Fruit fly (Drosophila melanogaster): ENCODE measurements around the gene Aduk.
A peak's percentile ranks its signal among the peaks of the same experiment; 100 is the strongest.

Gene Aduk

DNA sequence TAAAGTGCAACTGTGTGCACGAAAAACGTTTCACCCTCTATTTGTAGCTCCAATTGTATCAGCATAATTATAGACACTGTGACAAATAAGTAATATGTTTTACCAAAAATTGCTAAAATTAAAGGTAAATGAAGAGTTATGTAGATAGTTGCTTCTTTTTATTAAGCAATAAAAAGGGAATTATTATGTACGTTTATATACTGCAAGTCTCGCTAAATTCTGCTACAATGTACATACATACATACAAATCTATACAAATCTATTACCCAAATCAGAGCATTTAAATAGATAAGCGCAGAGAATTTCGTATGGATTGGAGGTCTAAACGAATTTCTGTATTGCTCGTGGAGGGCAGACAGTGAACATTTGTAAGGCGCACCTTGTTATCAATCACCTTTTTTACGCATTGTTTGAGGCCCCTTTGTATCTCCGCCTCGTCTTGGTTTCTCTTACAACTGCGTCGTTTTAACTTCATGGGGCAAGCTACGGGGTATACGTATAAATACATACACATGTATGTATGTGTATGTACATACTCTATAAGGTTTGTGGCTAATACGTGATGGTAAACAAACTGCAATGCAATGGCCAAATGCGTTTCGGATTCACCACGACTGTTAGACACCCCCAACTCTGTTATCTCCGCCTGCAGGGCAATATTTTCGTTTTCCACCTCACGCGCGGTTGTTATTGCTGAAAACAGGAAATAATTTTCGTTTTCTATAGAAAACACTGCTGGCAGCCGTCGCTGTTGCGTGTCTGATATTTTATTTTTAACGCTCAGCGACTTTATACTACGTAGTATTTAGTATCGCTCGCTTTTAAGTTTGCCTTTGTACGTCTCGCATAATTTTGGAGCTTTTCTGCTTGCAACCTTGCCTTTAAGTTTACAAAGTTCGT, 4.9 kb upstream of the Aduk start:
- no peak for TF ChIP-seq CTCF (optimal IDR thresholded peaks at IDR 0.05)
- TF ChIP-seq CG8478 (optimal IDR thresholded peaks at IDR 0.05): no peak

dm6 chr3R:9338771-9339170, 4.3 kb upstream of the Aduk start:
- TF ChIP-seq CG8478 (optimal IDR thresholded peaks at IDR 0.05) (no peak), CTCF (optimal IDR thresholded peaks at IDR 0.05) (no peak)

DNA sequence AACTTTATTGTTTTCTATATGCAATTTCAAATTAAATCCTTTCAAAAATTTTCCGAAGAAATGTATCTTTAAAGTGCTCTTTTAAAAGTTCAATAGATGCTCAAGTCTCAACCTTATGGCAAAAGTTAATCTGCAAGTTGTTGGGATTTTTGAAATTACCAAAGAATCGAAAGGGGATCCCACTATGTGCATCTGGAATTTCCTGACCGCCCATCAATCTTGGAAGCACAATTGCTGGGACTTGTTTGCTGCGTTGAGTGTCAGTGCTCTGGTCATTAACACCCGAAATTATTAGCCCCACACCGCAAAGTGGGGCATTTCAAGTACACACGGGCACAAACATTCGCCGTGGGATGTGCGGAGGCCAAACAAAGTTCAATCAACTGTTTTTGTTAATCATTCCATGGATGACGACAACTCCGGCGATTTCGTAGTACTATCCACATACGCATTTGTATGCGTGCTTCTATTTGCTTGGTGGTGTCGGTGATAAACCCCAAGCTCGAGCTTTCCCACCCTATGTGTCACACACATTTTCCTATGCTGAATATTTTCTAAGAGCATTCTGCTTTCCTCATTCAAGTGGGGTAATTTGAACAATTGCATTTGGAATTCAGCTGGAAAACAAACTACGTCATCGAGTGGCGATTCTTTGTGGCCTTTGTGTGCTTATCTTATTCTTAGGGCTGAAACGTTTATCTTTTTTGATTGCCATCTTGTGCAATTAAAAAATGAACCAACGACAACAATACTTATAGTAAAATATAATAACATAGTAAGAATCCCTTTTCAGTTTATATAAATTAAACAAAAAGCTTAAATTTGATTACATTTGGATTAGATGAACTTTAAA, 3.1 kb upstream of the Aduk start:
- TF ChIP-seq CG8478 (optimal IDR thresholded peaks at IDR 0.05): no peak
- no peak for TF ChIP-seq CTCF (optimal IDR thresholded peaks at IDR 0.05)

DNA sequence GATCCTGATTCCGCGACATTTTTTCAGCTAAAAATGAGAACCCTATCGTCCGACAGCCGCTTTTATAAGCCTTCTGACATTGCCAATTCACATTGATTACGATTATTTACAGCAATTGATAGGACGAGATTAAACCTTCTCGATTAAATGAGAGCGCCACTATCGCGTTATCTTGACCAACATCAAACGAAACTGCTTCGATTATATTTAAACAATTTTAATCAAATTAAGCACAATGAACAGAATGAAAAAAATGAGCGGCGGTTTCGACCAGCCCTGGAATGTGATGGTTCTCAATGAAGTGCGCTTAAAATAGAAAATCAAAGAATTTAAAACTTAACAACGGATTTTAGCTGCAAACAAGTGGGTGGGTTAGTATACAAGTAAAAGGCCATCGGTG, 2.7 kb downstream of the Aduk start, which contains the start of gene CG16749:
TSS of gene CG16749 (minus strand) at position 25 of the 400 bp plus-strand sequence.
- no peak for TF ChIP-seq CG8478 (optimal IDR thresholded peaks at IDR 0.05)
- no peak for TF ChIP-seq CTCF (optimal IDR thresholded peaks at IDR 0.05)

DNA sequence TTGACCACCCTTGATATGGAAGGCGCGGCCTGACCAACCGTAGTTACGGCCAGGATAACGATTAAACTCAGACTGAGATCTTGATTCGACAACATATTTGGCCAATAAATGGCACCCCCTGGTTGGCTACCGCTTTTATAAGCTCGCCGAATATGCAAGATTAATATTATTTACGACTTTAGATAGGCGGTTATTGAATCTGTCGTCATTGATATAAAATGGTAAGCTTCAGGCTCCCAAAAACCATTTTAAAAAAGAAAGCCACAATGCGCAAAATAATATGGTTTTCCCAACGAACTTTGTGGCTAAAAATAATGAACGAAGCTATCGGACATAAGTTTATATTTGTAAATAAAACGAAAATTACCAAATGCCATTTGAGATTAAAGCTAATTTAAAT, 4.3 kb downstream of the Aduk start, which contains the start of gene CG12951:
TSS of gene CG12951 (minus strand) at position 101 of the 400 bp plus-strand sequence.
- TF ChIP-seq CTCF (optimal IDR thresholded peaks at IDR 0.05) (no peak), CG8478 (optimal IDR thresholded peaks at IDR 0.05) (no peak)

dm6 chr3R:9328812-9329211, 5.7 kb downstream of the Aduk start:
- TF ChIP-seq CTCF (optimal IDR thresholded peaks at IDR 0.05): peak; percentile 12 to 71
- TF ChIP-seq CG8478 (optimal IDR thresholded peaks at IDR 0.05): no peak

dm6 chr3R:9328411-9328810, 6.1 kb downstream of the Aduk start, which contains the start of gene CG8861:
Gene CG8861, minus strand, starts transcription at chr3R:9328511.
- TF ChIP-seq CG8478 (optimal IDR thresholded peaks at IDR 0.05): no peak
- no peak for TF ChIP-seq CTCF (optimal IDR thresholded peaks at IDR 0.05)

DNA sequence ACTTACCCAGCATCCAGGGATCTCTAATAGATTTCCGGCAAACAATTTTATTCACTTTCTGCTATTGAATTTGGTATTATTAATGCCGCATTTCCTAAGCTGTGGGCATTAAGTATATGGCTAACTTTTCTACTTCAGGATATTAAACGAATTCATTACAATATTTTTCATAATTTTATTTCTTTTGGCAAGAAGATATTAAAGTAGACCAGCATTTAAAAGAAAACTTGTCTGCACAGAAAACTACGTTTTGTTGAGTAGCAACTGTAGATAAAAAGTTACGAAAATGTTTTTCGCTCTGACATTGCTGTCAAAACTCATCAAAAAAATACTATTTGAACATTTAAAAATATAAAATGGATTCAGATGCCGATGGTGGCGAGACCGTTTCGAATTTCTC, 13.0 kb downstream of the Aduk start, which contains the start of gene HP1e:
TSS of gene HP1e (plus strand) at position 301 of the 400 bp plus-strand sequence.
- no peak for TF ChIP-seq CG8478 (optimal IDR thresholded peaks at IDR 0.05)
- TF ChIP-seq CTCF (optimal IDR thresholded peaks at IDR 0.05): no peak

DNA sequence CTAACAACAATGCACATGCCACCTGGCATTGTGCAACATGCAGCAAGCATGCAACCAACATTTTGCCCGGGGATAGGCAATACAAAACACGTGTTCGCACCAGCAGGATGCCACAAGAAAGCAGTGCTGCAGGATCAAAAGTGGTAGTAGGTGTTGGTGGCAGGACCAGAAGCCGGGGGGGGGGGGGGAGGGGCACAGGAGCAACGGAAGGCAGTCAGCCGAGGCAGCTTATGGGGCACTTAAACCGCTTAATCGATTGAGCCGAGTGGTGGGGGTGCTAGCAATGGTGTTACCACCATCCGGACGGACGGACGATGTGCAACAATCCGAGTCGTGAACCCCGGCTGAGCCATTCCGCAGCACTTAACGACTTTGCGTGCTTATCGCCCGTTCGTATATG, 37.4 kb downstream of the Aduk start:
- TF ChIP-seq CTCF (optimal IDR thresholded peaks at IDR 0.05): no peak
- no peak for TF ChIP-seq CG8478 (optimal IDR thresholded peaks at IDR 0.05)

DNA sequence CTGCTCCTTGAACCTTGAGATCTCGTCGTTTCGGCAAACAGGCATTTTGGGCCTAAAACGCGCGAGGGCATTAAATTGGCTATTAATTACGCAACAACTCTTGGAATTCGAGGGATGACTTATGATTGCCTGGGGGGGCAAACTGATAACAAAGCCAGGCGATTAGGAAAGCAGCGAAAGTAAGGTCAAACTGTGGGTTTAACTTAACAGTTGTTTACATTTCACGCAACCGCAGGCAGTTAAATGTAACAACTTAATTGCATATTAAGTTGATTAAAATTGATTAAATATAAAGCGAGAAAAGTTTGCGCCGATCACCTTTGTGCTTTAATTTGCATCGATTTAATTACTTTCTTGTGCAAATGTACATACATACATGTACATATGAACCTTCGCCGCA, 46.8 kb downstream of the Aduk start:
- TF ChIP-seq CG8478 (optimal IDR thresholded peaks at IDR 0.05) (no peak), CTCF (optimal IDR thresholded peaks at IDR 0.05) (no peak)

All from S2 (cell line).